Fruit fly (Drosophila melanogaster) whole organism, prepupa: Measurements from ENCODE around the gene Lamtor5.

Experiments used
- Blimp-1 ChIP-seq: fragments of 200-800 bp; sonication (Bioruptor generic); optimal IDR thresholded peaks from 3 replicates; lab custom pipeline; 2017; ENCODE audit warnings: missing biosample characterization, missing genetic modification characterization, mild to moderate bottlenecking, moderate library complexity, missing genetic modification reagents
- CG10631 ChIP-seq: fragments of 200-800 bp; sonication (Bioruptor generic); optimal IDR thresholded peaks from 2 replicates; lab custom pipeline; 2016; ENCODE audit warnings: missing biosample characterization, missing genetic modification characterization
- CG10669 ChIP-seq: fragments of 200-800 bp; sonication (Bioruptor generic); optimal IDR thresholded peaks from 3 replicates; lab custom pipeline; 2018; ENCODE audit warnings: missing biosample characterization, mild to moderate bottlenecking, missing genetic modification characterization, moderate library complexity
- CG11294 ChIP-seq: fragments of 200-800 bp; sonication (Bioruptor generic); IDR thresholded peaks from 2 replicates; pipeline ENCODE4 v1.3.6; 2022; ENCODE audit warnings: missing biosample characterization, missing genetic modification characterization
- CG11762 ChIP-seq: fragments of 200-800 bp; sonication (Bioruptor generic); optimal IDR thresholded peaks from 3 replicates; lab custom pipeline; 2016; ENCODE audit warnings: missing biosample characterization, missing genetic modification characterization; ENCODE audit not compliant: insufficient read depth
- CG1621 ChIP-seq: fragments of 200-800 bp; sonication (Bioruptor generic); optimal IDR thresholded peaks from 3 replicates; lab custom pipeline; 2018; ENCODE audit warnings: missing biosample characterization, mild to moderate bottlenecking, missing genetic modification characterization
- CG16779 ChIP-seq: fragments of 200-800 bp; sonication (Bioruptor generic); optimal IDR thresholded peaks from 3 replicates; lab custom pipeline; 2017; ENCODE audit warnings: missing biosample characterization, mild to moderate bottlenecking, missing genetic modification characterization
- CG3032 ChIP-seq: fragments of 200-800 bp; optimal IDR thresholded peaks from 2 replicates; lab custom pipeline; 2019; ENCODE audit warnings: missing biosample characterization, mild to moderate bottlenecking, missing genetic modification characterization, moderate library complexity
- CG32006 ChIP-seq: fragments of 200-800 bp; sonication (Bioruptor generic); optimal IDR thresholded peaks from 3 replicates; lab custom pipeline; 2017; ENCODE audit warnings: missing biosample characterization, mild to moderate bottlenecking, missing genetic modification characterization
- CG34406 ChIP-seq: fragments of 200-800 bp; sonication (Bioruptor generic); optimal IDR thresholded peaks from 3 replicates; lab custom pipeline; 2016; ENCODE audit warnings: missing biosample characterization, missing genetic modification characterization
- CG3919 ChIP-seq: fragments of 200-800 bp; sonication (Bioruptor generic); optimal IDR thresholded peaks from 3 replicates; lab custom pipeline; 2016; ENCODE audit warnings: missing biosample characterization, missing genetic modification characterization
- CG4318 ChIP-seq: fragments of 200-800 bp; sonication (Bioruptor generic); optimal IDR thresholded peaks from 3 replicates; lab custom pipeline; 2017; ENCODE audit warnings: missing biosample characterization, mild to moderate bottlenecking, missing genetic modification characterization
- CG6163 ChIP-seq: fragments of 200-800 bp; sonication (Bioruptor generic); IDR thresholded peaks from 3 replicates; pipeline ENCODE4 v1.3.6; 2022; ENCODE audit warnings: missing biosample characterization, missing genetic modification characterization
- CG6276 ChIP-seq: fragments of 200-800 bp; sonication (Bioruptor generic); optimal IDR thresholded peaks from 2 replicates; lab custom pipeline; 2017; ENCODE audit warnings: missing biosample characterization, mild to moderate bottlenecking, missing genetic modification characterization
- CG6792 ChIP-seq: fragments of 200-800 bp; sonication (Bioruptor generic); optimal IDR thresholded peaks from 3 replicates; lab custom pipeline; 2016; ENCODE audit warnings: missing biosample characterization, missing genetic modification characterization
- CG6808 ChIP-seq: fragments of 200-800 bp; sonication (Bioruptor generic); optimal IDR thresholded peaks from 3 replicates; lab custom pipeline; 2017; ENCODE audit warnings: missing biosample characterization, missing genetic modification characterization, mild to moderate bottlenecking, moderate library complexity, missing genetic modification reagents
- CG6854 ChIP-seq: fragments of 200-800 bp; sonication (Bioruptor generic); optimal IDR thresholded peaks from 2 replicates; lab custom pipeline; 2017; ENCODE audit warnings: missing biosample characterization, mild to moderate bottlenecking, missing genetic modification characterization
- CG7368 ChIP-seq: fragments of 200-800 bp; sonication (Bioruptor generic); optimal IDR thresholded peaks from 3 replicates; lab custom pipeline; 2016; ENCODE audit warnings: missing biosample characterization, missing genetic modification characterization
- CG8319 ChIP-seq: fragments of 200-800 bp; sonication (Bioruptor generic); optimal IDR thresholded peaks from 3 replicates; lab custom pipeline; 2016; ENCODE audit warnings: missing biosample characterization, missing genetic modification characterization
- CG8632 ChIP-seq: fragments of 200-800 bp; sonication (Bioruptor generic); optimal IDR thresholded peaks from 3 replicates; lab custom pipeline; 2016; ENCODE audit warnings: missing biosample characterization, missing genetic modification characterization
- CG9139 ChIP-seq: fragments of 200-800 bp; sonication (Bioruptor generic); optimal IDR thresholded peaks from 3 replicates; lab custom pipeline; 2017; ENCODE audit warnings: missing biosample characterization, mild to moderate bottlenecking, missing genetic modification characterization
- Eip75B ChIP-seq: fragments of 200-800 bp; sonication (Bioruptor generic); optimal IDR thresholded peaks from 3 replicates; lab custom pipeline; 2016; ENCODE audit warnings: missing biosample characterization, missing genetic modification characterization
- Eip78C ChIP-seq: fragments of 200-800 bp; sonication (Bioruptor generic); peaks from one replicate; lab custom pipeline; 2016; ENCODE audit warnings: missing biosample characterization, missing genetic modification characterization
- Eip93F ChIP-seq: fragments of 200-800 bp; sonication (Bioruptor generic); optimal IDR thresholded peaks from 2 replicates; lab custom pipeline; 2016; ENCODE audit warnings: missing biosample characterization, mild to moderate bottlenecking, missing genetic modification characterization
- Ets21C ChIP-seq: fragments of 200-800 bp; sonication (Bioruptor generic); optimal IDR thresholded peaks from 3 replicates; lab custom pipeline; 2016; ENCODE audit warnings: missing biosample characterization, missing genetic modification characterization
- Ets96B ChIP-seq: fragments of 200-800 bp; optimal IDR thresholded peaks from 2 replicates; lab custom pipeline; 2019; ENCODE audit warnings: missing biosample characterization, mild to moderate bottlenecking, missing genetic modification characterization, moderate library complexity
- Hr38 ChIP-seq: sonication (Bioruptor generic); optimal IDR thresholded peaks from 2 replicates; lab custom pipeline; 2016; ENCODE audit warnings: missing biosample characterization, missing genetic modification characterization
- Hr39 ChIP-seq: fragments of 200-800 bp; sonication (Bioruptor generic); optimal IDR thresholded peaks from 2 replicates; lab custom pipeline; 2016; ENCODE audit warnings: missing biosample characterization, missing genetic modification characterization
- Lpt ChIP-seq: fragments of 200-800 bp; sonication (Bioruptor generic); optimal IDR thresholded peaks from 3 replicates; lab custom pipeline; 2016; ENCODE audit warnings: missing biosample characterization, missing genetic modification characterization
- Met ChIP-seq: fragments of 200-800 bp; sonication (Bioruptor generic); optimal IDR thresholded peaks from 3 replicates; lab custom pipeline; 2016; ENCODE audit warnings: missing biosample characterization, missing genetic modification characterization
- OdsH ChIP-seq: fragments of 200-800 bp; sonication (Bioruptor generic); optimal IDR thresholded peaks from 3 replicates; lab custom pipeline; 2016; ENCODE audit warnings: missing biosample characterization, missing genetic modification characterization
- Smox ChIP-seq: fragments of 200-800 bp; sonication (Bioruptor generic); optimal IDR thresholded peaks from 3 replicates; lab custom pipeline; 2016; ENCODE audit warnings: missing biosample characterization, missing genetic modification characterization
- Sox102F ChIP-seq: fragments of 200-800 bp; sonication (Bioruptor generic); optimal IDR thresholded peaks from 2 replicates; lab custom pipeline; 2016; ENCODE audit warnings: missing biosample characterization, mild to moderate bottlenecking, missing genetic modification characterization
- Sox14 ChIP-seq: fragments of 200-800 bp; sonication (Bioruptor generic); optimal IDR thresholded peaks from 3 replicates; lab custom pipeline; 2016; ENCODE audit warnings: missing biosample characterization, missing genetic modification characterization
- Sox15 ChIP-seq: fragments of 200-800 bp; sonication (Bioruptor generic); optimal IDR thresholded peaks from 3 replicates; lab custom pipeline; 2016; ENCODE audit warnings: missing biosample characterization, missing genetic modification characterization
- achi ChIP-seq: fragments of 200-800 bp; sonication (Bioruptor generic); optimal IDR thresholded peaks from 3 replicates; lab custom pipeline; 2016; ENCODE audit warnings: missing biosample characterization, missing genetic modification characterization
- acj6 ChIP-seq: fragments of 200-800 bp; sonication (Bioruptor generic); optimal IDR thresholded peaks from 3 replicates; lab custom pipeline; 2016; ENCODE audit warnings: missing biosample characterization, missing genetic modification characterization
- cyc ChIP-seq: fragments of 200-800 bp; sonication (Bioruptor generic); optimal IDR thresholded peaks from 3 replicates; lab custom pipeline; 2016; ENCODE audit warnings: missing biosample characterization, missing genetic modification characterization
- dac ChIP-seq: fragments of 200-800 bp; sonication (Bioruptor generic); optimal IDR thresholded peaks from 2 replicates; lab custom pipeline; 2017; ENCODE audit warnings: missing biosample characterization, mild to moderate bottlenecking, missing genetic modification characterization
- dsx ChIP-seq: fragments of 200-800 bp; optimal IDR thresholded peaks from 3 replicates; lab custom pipeline; 2019; ENCODE audit warnings: missing biosample characterization, mild to moderate bottlenecking, missing genetic modification characterization, moderate library complexity; ENCODE audit not compliant: poor library complexity, severe bottlenecking
- eg ChIP-seq: fragments of 200-800 bp; sonication (Bioruptor generic); IDR thresholded peaks from 3 replicates; pipeline ENCODE4 v1.3.6; 2022; ENCODE audit warnings: missing biosample characterization, missing genetic modification characterization
- esn ChIP-seq: fragments of 200-800 bp; sonication (Bioruptor generic); optimal IDR thresholded peaks from 2 replicates; lab custom pipeline; 2016; ENCODE audit warnings: missing biosample characterization, mild to moderate bottlenecking, missing genetic modification characterization, moderate library complexity
- fd59A ChIP-seq: fragments of 200-800 bp; sonication (Bioruptor generic); optimal IDR thresholded peaks from 2 replicates; lab custom pipeline; 2017; ENCODE audit warnings: missing biosample characterization, mild to moderate bottlenecking, missing genetic modification characterization, missing genetic modification reagents
- fd85E ChIP-seq: fragments of 200-800 bp; sonication (Bioruptor generic); optimal IDR thresholded peaks from 3 replicates; lab custom pipeline; 2016; ENCODE audit warnings: missing biosample characterization, missing genetic modification characterization
- fkh ChIP-seq: fragments of 200-800 bp; sonication (Bioruptor generic); optimal IDR thresholded peaks from 3 replicates; lab custom pipeline; 2017; ENCODE audit warnings: missing biosample characterization, mild to moderate bottlenecking, missing genetic modification characterization, moderate library complexity
- lz ChIP-seq: fragments of 200-800 bp; sonication (Bioruptor generic); optimal IDR thresholded peaks from 3 replicates; lab custom pipeline; 2016; ENCODE audit warnings: missing biosample characterization, missing genetic modification characterization
- net ChIP-seq: fragments of 200-800 bp; sonication (Bioruptor generic); optimal IDR thresholded peaks from 3 replicates; lab custom pipeline; 2016; ENCODE audit warnings: missing biosample characterization, missing genetic modification characterization
- pdm3 ChIP-seq: fragments of 200-800 bp; sonication (Bioruptor generic); optimal IDR thresholded peaks from 3 replicates; lab custom pipeline; 2016; ENCODE audit warnings: missing biosample characterization, missing genetic modification characterization
- salr ChIP-seq, 2 experiments: fragments of 200-800 bp; sonication (Bioruptor generic); optimal IDR thresholded peaks; 3 replicates each; lab custom pipeline; 2016 to 2018; ENCODE audit warnings: missing biosample characterization in 2 of 2, missing genetic modification characterization in 2 of 2, mild to moderate bottlenecking in 1 of 2
- spab ChIP-seq: fragments of 200-800 bp; sonication (Bioruptor generic); optimal IDR thresholded peaks from 2 replicates; lab custom pipeline; 2017; ENCODE audit warnings: missing biosample characterization, mild to moderate bottlenecking, missing genetic modification characterization, missing genetic modification reagents
- svp ChIP-seq: fragments of 200-800 bp; sonication (Bioruptor generic); peaks from one replicate; lab custom pipeline; 2016; ENCODE audit warnings: missing biosample characterization, missing genetic modification characterization
- topi ChIP-seq: fragments of 200-800 bp; sonication (Bioruptor generic); optimal IDR thresholded peaks from 3 replicates; lab custom pipeline; 2016; ENCODE audit warnings: missing biosample characterization, missing genetic modification characterization
- vri ChIP-seq: fragments of 200-800 bp; sonication (Bioruptor generic); optimal IDR thresholded peaks from 3 replicates; lab custom pipeline; 2016; ENCODE audit warnings: missing biosample characterization, mild to moderate bottlenecking, missing genetic modification characterization

Lamtor5 gene

DNA sequence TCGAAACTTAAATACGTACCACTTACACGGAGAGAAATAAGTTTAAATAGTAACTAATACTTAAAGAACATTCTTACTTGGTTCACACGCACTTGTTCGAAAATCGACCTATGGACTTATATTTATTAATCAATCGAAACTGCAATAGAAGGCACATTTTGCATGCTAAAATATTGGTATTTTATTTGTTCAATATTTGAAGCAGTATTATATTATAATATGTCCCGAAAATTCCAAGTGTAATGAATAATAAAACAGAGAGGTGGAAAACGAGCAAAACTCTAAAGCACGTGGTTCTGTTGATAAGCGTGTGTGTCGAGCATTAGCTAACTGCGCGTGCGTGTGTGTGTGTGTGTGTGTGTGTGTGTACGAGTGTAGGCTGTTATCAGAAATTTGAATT lies 8.9 kb downstream of the Lamtor5 start:
- no peak for TF ChIP-seq CG16779
- TF ChIP-seq CG8632 (GFP tag; lab: Kevin White, UChicago) = no peak
- TF ChIP-seq CG32006 (GFP tag; lab: Kevin White, UChicago) = peak; percentile 41
- TF ChIP-seq CG9139 (GFP tag; lab: Kevin White, UChicago) = no peak
- TF ChIP-seq CG6808 (GFP tag; lab: Kevin White, UChicago) = no peak
- TF ChIP-seq achi = peak; percentile 9
- TF ChIP-seq topi = peak; percentile 11
- no peak for TF ChIP-seq CG6854
- TF ChIP-seq CG11294 = no peak
- peak; percentile 14 for TF ChIP-seq pdm3 (GFP tag; lab: Kevin White, UChicago)
- TF ChIP-seq CG6276 (GFP tag; lab: Kevin White, UChicago) = no peak
- TF ChIP-seq eg = no peak
- TF ChIP-seq spab (GFP tag; lab: Kevin White, UChicago) = no peak
- TF ChIP-seq Eip75B = no peak
- peak; percentile 70 for TF ChIP-seq Eip78C (GFP tag; lab: Kevin White, UChicago)
- TF ChIP-seq Sox15 (GFP tag; lab: Kevin White, UChicago) = no peak
- TF ChIP-seq CG10669 (GFP tag; lab: Kevin White, UChicago) = no peak
- no peak for TF ChIP-seq fd85E
- TF ChIP-seq CG6792 = no peak
- no peak for TF ChIP-seq Eip93F (GFP tag; lab: Kevin White, UChicago)
- TF ChIP-seq Hr39 (GFP tag; lab: Kevin White, UChicago) = peak; percentile 27
- peak; percentile 7 for TF ChIP-seq cyc (GFP tag; lab: Kevin White, UChicago)
- no peak for TF ChIP-seq fd59A
- no peak for TF ChIP-seq dac (GFP tag; lab: Kevin White, UChicago)
- no peak for TF ChIP-seq Sox14 (GFP tag; lab: Kevin White, UChicago)
- no peak for TF ChIP-seq CG3032 (tag; lab: Kevin White, UChicago)
- TF ChIP-seq dsx (GFP tag; lab: Kevin White, UChicago) = no peak
- no peak for TF ChIP-seq CG3919 (GFP tag; lab: Kevin White, UChicago)
- no peak for TF ChIP-seq CG4318 (GFP tag; lab: Kevin White, UChicago)
- TF ChIP-seq Lpt (GFP tag; lab: Kevin White, UChicago) = no peak
- TF ChIP-seq CG6163 = no peak
- TF ChIP-seq CG34406 (GFP tag; lab: Kevin White, UChicago) = no peak
- TF ChIP-seq salr (GFP tag; optimal IDR thresholded peaks at IDR 0.05; lab: Kevin White, UChicago) = no peak
- TF ChIP-seq Ets96B (tag; lab: Kevin White, UChicago) = no peak
- TF ChIP-seq Blimp-1 (GFP tag; lab: Kevin White, UChicago) = no peak
- TF ChIP-seq Ets21C (GFP tag; lab: Kevin White, UChicago) = peak; percentile 1
- TF ChIP-seq Met (GFP tag; lab: Kevin White, UChicago) = peak; percentile 42
- TF ChIP-seq Hr38 (GFP tag; lab: Kevin White, UChicago) = no peak
- peak; percentile 13 for TF ChIP-seq net (GFP tag; lab: Kevin White, UChicago)
- peak; percentile 42 for TF ChIP-seq svp (GFP tag; lab: Kevin White, UChicago)
- TF ChIP-seq vri (GFP tag; lab: Kevin White, UChicago) = peak; percentile 85
- peak; percentile 6 for TF ChIP-seq lz
- peak; percentile 69 for TF ChIP-seq fkh
- no peak for TF ChIP-seq CG10631 (GFP tag; lab: Kevin White, UChicago)
- peak; percentile 30 for TF ChIP-seq Smox
- no peak for TF ChIP-seq CG1621 (tag; lab: Kevin White, UChicago)
- peak; percentile 43 for TF ChIP-seq esn (GFP tag; lab: Kevin White, UChicago)
- no peak for TF ChIP-seq CG11762 (GFP tag; lab: Kevin White, UChicago)
- peak; percentile 18 for TF ChIP-seq OdsH
- TF ChIP-seq Sox102F (GFP tag; lab: Kevin White, UChicago) = peak; percentile 21
- peak; percentile 2 for TF ChIP-seq acj6 (GFP tag; lab: Kevin White, UChicago)
- no peak for TF ChIP-seq CG8319 (GFP tag; lab: Kevin White, UChicago)
- TF ChIP-seq CG7368 = no peak
